Worm (Caenorhabditis elegans) whole organism, mixed stage, embryonic: ENCODE measurements around the gene nhr-105.

ENCODE experiments used
- M03D4.4 ChIP-seq: sonication (generic microtip); optimal IDR thresholded peaks from 2 replicates; lab custom pipeline; 2017; ENCODE audit warnings: mild to moderate bottlenecking, missing genetic modification characterization, missing compliant biosample characterization
- bed-3 ChIP-seq: fragments of 200-800 bp; sonication (Bioruptor generic); optimal IDR thresholded peaks from 3 replicates; lab custom pipeline; 2018; ENCODE audit warnings: mild to moderate bottlenecking, missing genetic modification characterization, moderate library complexity, missing compliant biosample characterization
- blmp-1 ChIP-seq: fragments of 150-350 bp; optimal IDR thresholded peaks from 2 replicates; lab custom pipeline; 2014; ENCODE audit warnings: missing biosample characterization, missing genetic modification characterization
- ceh-39 ChIP-seq: fragments of 150-350 bp; optimal IDR thresholded peaks from 2 replicates; lab custom pipeline; 2014; ENCODE audit warnings: missing biosample characterization, missing genetic modification characterization
- ceh-43 ChIP-seq: fragments of 200-800 bp; sonication (Bioruptor generic); optimal IDR thresholded peaks from 2 replicates; lab custom pipeline; 2018; ENCODE audit warnings: mild to moderate bottlenecking, missing genetic modification characterization, moderate library complexity, missing compliant biosample characterization
- ceh-83 ChIP-seq: fragments of 200-800 bp; sonication (Bioruptor generic); optimal IDR thresholded peaks from 2 replicates; lab custom pipeline; 2018; ENCODE audit warnings: mild to moderate bottlenecking, missing genetic modification characterization, missing compliant biosample characterization
- ces-1 ChIP-seq: fragments of 150-350 bp; optimal IDR thresholded peaks from 2 replicates; lab custom pipeline; 2014; ENCODE audit warnings: missing biosample characterization, missing genetic modification reagents, missing genetic modification characterization
- drap-1 ChIP-seq: fragments of 200-800 bp; sonication (Bioruptor generic); optimal IDR thresholded peaks from 3 replicates; lab custom pipeline; 2018; ENCODE audit warnings: mild to moderate bottlenecking, missing genetic modification characterization, missing compliant biosample characterization
- elt-3 ChIP-seq: fragments of 150-350 bp; optimal IDR thresholded peaks from 2 replicates; lab custom pipeline; 2014; ENCODE audit warnings: missing biosample characterization, missing genetic modification characterization
- flh-1 ChIP-seq: fragments of 200-800 bp; sonication (Bioruptor generic); optimal IDR thresholded peaks from 2 replicates; lab custom pipeline; 2018; ENCODE audit warnings: mild to moderate bottlenecking, missing genetic modification characterization, moderate library complexity, missing compliant biosample characterization
- ham-2 ChIP-seq: fragments of 200-800 bp; sonication (Bioruptor generic); optimal IDR thresholded peaks from 2 replicates; lab custom pipeline; 2018; ENCODE audit warnings: mild to moderate bottlenecking, missing genetic modification characterization, missing compliant biosample characterization
- hlh-1 ChIP-seq: fragments of 150-350 bp; optimal IDR thresholded peaks from 2 replicates; lab custom pipeline; 2014; ENCODE audit warnings: missing biosample characterization, missing genetic modification reagents, missing genetic modification characterization
- lin-32 ChIP-seq: fragments of 200-800 bp; sonication (Bioruptor generic); optimal IDR thresholded peaks from 2 replicates; lab custom pipeline; 2018; ENCODE audit warnings: mild to moderate bottlenecking, missing genetic modification characterization, missing compliant biosample characterization
- lsy-2 ChIP-seq: fragments of 150-350 bp; optimal IDR thresholded peaks from 2 replicates; lab custom pipeline; 2014; ENCODE audit warnings: missing biosample characterization, missing genetic modification characterization
- mep-1 ChIP-seq: fragments of 150-350 bp; optimal IDR thresholded peaks from 2 replicates; lab custom pipeline; 2017; ENCODE audit warnings: missing biosample characterization, missing genetic modification reagents, missing genetic modification characterization, inconsistent platforms
- mls-2 ChIP-seq: sonication (generic microtip); optimal IDR thresholded peaks from 2 replicates; lab custom pipeline; 2016; ENCODE audit warnings: mild to moderate bottlenecking, missing genetic modification characterization, moderate library complexity, missing compliant biosample characterization
- nhr-12 ChIP-seq: fragments of 150-350 bp; optimal IDR thresholded peaks from 2 replicates; lab custom pipeline; 2014; ENCODE audit warnings: missing biosample characterization, missing genetic modification characterization
- nhr-2 ChIP-seq: fragments of 150-350 bp; optimal IDR thresholded peaks from 2 replicates; lab custom pipeline; 2014; ENCODE audit warnings: missing biosample characterization, missing genetic modification characterization
- nhr-237 ChIP-seq: fragments of 150-350 bp; optimal IDR thresholded peaks from 2 replicates; lab custom pipeline; 2014; ENCODE audit warnings: missing biosample characterization, missing genetic modification characterization
- nhr-76 ChIP-seq: sonication (generic microtip); optimal IDR thresholded peaks from 2 replicates; lab custom pipeline; 2017; ENCODE audit warnings: missing biosample characterization, missing genetic modification characterization
- sem-2 ChIP-seq: fragments of 200-800 bp; sonication (Bioruptor generic); optimal IDR thresholded peaks from 2 replicates; lab custom pipeline; 2018; ENCODE audit warnings: mild to moderate bottlenecking, missing genetic modification characterization, missing compliant biosample characterization
- sptf-1 ChIP-seq: sonication (generic microtip); optimal IDR thresholded peaks from 2 replicates; lab custom pipeline; 2017; ENCODE audit warnings: mild to moderate bottlenecking, missing genetic modification characterization, moderate library complexity, missing compliant biosample characterization
- tbx-8 ChIP-seq: fragments of 200-800 bp; sonication (Bioruptor generic); optimal IDR thresholded peaks from 2 replicates; lab custom pipeline; 2018; ENCODE audit warnings: mild to moderate bottlenecking, missing genetic modification characterization, moderate library complexity, missing compliant biosample characterization
- unc-120 ChIP-seq: sonication (generic microtip); optimal IDR thresholded peaks from 2 replicates; lab custom pipeline; 2017; ENCODE audit warnings: missing genetic modification characterization, missing compliant biosample characterization; ENCODE audit not compliant: poor library complexity, severe bottlenecking
- unc-39 ChIP-seq: fragments of 150-350 bp; optimal IDR thresholded peaks from 2 replicates; lab custom pipeline; 2014; ENCODE audit warnings: missing biosample characterization, missing genetic modification characterization
- unc-62 ChIP-seq: fragments of 150-350 bp; optimal IDR thresholded peaks from 2 replicates; lab custom pipeline; 2014; ENCODE audit warnings: missing biosample characterization, missing genetic modification reagents, missing genetic modification characterization
- zip-8 ChIP-seq: fragments of 150-350 bp; optimal IDR thresholded peaks from 2 replicates; lab custom pipeline; 2014; ENCODE audit warnings: missing biosample characterization, missing genetic modification characterization
- ztf-11 ChIP-seq: fragments of 150-350 bp; optimal IDR thresholded peaks from 2 replicates; lab custom pipeline; 2014; ENCODE audit warnings: missing biosample characterization, missing genetic modification characterization

nhr-105 gene

DNA sequence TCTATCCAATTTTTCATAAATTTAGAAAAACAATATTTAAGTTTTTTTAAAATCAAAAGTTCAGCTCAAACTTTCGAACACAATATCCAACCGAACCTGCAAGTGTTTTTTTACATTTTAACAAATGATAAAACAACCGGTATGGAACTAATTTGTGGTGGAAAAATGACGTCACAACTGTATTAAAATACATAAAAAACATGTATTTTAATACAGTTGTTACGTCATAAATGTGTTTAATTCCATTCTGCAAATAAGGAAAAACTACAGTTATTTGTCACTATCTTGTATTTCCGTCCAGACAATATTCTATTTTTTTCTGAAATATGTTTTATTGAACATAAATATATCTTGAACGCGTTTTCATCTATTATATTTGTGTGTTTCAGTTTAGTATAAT lies 37.7 kb upstream of the nhr-105 start:
- TF ChIP-seq zip-8 (tag; lab: Kevin White, UChicago) (peak; percentile 99), hlh-1 (tag; lab: Kevin White, UChicago) (no peak), ztf-11 (tag; lab: Kevin White, UChicago) (no peak), ham-2 (GFP tag; lab: Kevin White, UChicago) (no peak)

DNA sequence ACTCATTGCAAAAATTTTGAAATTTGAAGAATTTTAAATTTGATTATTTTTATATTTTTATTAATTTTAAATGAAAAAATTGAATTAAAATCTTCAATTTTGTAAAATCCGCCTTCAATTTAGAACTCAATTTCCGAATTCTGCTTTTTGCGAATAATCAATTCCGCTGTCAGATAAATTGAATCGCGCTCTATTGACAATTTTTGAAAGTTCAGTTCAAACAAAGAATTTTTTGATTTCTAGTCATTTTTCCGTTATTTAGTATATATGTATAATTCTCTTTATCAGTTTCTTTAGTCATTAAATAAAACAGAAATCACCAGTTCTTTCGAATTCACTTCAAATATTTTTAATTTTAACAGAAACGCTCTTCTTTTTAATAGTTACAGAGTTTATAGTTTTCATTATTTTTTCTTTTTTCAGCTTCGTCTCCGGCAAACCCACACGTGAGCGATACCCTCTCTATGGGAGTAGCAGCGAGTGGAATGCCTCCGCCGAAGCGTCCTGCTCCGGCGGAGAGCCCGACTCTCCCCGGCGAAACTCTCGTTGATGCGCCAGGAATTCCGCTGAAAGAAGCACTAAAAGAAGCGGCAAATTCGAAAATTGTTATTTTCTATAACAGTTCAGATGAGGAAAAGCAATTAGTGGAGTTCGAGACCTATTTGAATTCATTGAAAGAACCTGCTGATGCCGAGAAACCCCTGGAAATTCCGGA lies 37.1 kb upstream of the nhr-105 start:
- TF ChIP-seq ces-1 (GFP tag; lab: Kevin White, UChicago) (no peak), lin-32 (GFP tag; lab: Kevin White, UChicago) (no peak), flh-1 (GFP tag; lab: Kevin White, UChicago) (no peak), ceh-39 (tag; lab: Kevin White, UChicago) (no peak)

DNA sequence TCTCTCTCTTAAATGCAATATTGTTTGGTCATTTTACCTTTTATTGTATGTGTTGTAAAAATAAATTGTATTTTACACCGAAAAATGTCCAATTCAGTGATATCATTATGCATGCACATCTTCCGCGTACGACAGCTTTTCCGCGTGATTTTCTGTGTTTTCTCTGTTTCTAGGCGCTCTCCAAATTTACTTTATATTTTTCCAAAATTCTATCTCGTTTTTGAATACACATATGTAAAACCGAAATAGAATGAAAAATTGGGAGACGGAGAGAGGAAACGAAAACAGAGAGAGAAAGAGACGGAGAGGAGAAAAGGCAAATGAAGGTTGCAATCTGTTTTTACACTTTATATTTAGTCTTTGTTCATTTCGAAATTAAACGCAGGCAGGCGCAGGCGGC lies 33.5 kb upstream of the nhr-105 start:
- TF ChIP-seq flh-1 (GFP tag; lab: Kevin White, UChicago) (no peak), ces-1 (GFP tag; lab: Kevin White, UChicago) (peak; percentile 80), elt-3 (no peak), M03D4.4 (tag; lab: Kevin White, UChicago) (no peak), nhr-76 (tag; lab: Kevin White, UChicago) (no peak), nhr-237 (tag; lab: Kevin White, UChicago) (peak; percentile 62), drap-1 (no peak), mep-1 (no peak), lsy-2 (tag; lab: Kevin White, UChicago) (peak; percentile 22), unc-62 (GFP tag; lab: Kevin White, UChicago) (peak; percentile 48), blmp-1 (tag; lab: Kevin White, UChicago) (no peak), mls-2 (no peak), unc-120 (peak; percentile 13), ham-2 (GFP tag; lab: Kevin White, UChicago) (no peak), ztf-11 (tag; lab: Kevin White, UChicago) (no peak), ceh-83 (GFP tag; lab: Kevin White, UChicago) (no peak)
- TF ChIP-seq, all 35 proteins: peak for 5

DNA sequence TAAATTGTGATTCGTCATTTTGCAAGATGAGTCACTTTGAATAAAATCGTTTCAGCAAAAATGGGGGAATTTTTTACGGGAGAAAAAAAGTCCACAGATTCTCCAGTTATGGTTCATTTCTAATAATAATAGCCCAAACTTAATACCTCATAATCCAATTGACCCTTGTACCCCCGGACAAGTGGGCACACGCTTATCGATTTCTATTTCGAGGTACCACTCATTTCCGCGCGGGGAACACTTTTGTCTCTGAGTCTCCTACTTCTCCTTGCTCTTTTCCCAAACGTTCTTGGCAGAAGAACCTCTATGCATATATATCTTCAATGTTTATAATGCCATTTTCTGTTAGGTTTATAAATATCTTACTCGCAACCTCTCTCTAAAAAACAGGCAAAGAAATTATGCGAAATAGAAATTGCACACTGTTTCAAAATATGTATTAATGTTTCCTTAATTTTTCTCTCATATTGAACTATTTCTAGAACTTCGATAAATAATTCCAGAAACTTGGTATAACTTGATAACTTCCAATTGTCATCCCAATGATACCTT lies 32.8 kb upstream of the nhr-105 start, which contains the start of gene gldi-4:
Gene gldi-4 (plus strand): TSS at position 502 of the 552 bp plus-strand sequence.
- no peak for TF ChIP-seq ceh-39 (tag; lab: Kevin White, UChicago)
- no peak for TF ChIP-seq bed-3 (GFP tag; lab: Kevin White, UChicago)
- peak; percentile 83 for TF ChIP-seq ces-1 (GFP tag; lab: Kevin White, UChicago)
- TF ChIP-seq ceh-43 (GFP tag; lab: Kevin White, UChicago), result no peak
- TF ChIP-seq blmp-1 (tag; lab: Kevin White, UChicago), result no peak
- TF ChIP-seq mls-2, result peak; percentile 14
- TF ChIP-seq tbx-8 (GFP tag; lab: Kevin White, UChicago), result no peak
- peak; percentile 92 for TF ChIP-seq nhr-2 (tag; lab: Kevin White, UChicago)

DNA sequence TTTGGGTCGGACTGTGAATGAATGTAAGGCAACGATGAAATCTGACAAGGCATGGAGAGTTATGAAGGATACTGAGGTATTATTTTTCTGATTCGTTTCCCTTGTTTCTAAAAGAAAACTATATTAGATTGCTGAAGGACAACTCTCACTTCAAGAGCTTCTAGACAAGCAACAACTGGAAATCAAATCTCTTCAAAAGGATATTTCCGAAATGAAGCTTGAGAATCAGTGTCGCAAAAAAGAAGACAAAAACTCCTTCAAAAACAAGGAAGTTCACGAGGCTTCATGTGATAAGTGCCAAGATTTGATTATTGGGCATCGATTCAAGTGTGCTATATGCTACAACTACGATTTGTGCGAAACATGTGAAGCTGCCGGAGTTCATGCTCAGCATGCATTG lies 31.3 kb upstream of the nhr-105 start:
- TF ChIP-seq tbx-8 (GFP tag; lab: Kevin White, UChicago), result no peak
- TF ChIP-seq sptf-1 (tag; lab: Kevin White, UChicago), result no peak
- no peak for TF ChIP-seq ceh-39 (tag; lab: Kevin White, UChicago)
- TF ChIP-seq unc-120, result no peak
- no peak for TF ChIP-seq lin-32 (GFP tag; lab: Kevin White, UChicago)
- no peak for TF ChIP-seq sem-2 (GFP tag; lab: Kevin White, UChicago)
- TF ChIP-seq nhr-12 (tag; lab: Kevin White, UChicago), result no peak
- no peak for TF ChIP-seq bed-3 (GFP tag; lab: Kevin White, UChicago)
- TF ChIP-seq ceh-83 (GFP tag; lab: Kevin White, UChicago), result no peak
- TF ChIP-seq unc-39 (tag; lab: Kevin White, UChicago), result no peak
- TF ChIP-seq zip-8 (tag; lab: Kevin White, UChicago), result no peak
- no peak for TF ChIP-seq mep-1
- TF ChIP-seq M03D4.4 (tag; lab: Kevin White, UChicago), result no peak
- no peak for TF ChIP-seq mls-2
- TF ChIP-seq nhr-2 (tag; lab: Kevin White, UChicago), result no peak
- no peak for TF ChIP-seq nhr-76 (tag; lab: Kevin White, UChicago)
- TF ChIP-seq, all 35 proteins: peak for 0
